Fruit fly (Drosophila melanogaster): ENCODE results near the gene CG5498.

DNA sequence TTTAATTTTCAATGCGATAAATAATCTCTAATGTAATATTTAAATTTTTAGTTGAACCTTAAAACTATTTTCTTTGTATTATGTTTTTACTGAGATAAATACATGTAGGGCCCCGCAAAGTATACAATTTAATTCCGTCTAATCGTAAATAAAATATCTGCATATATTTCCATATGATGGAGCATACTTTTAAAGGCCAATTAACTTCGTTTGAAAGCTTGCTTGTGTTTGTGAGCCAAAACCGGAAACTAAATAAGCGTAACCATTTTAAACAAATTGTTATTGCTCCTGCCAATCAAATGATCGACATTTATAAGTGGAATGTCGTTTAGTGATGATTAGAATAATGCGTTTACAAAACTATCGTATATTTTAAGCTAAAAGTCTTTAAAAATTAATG lies 26.9 kb upstream of the CG5498 start:
- TF ChIP-seq fkh (GFP tag; optimal IDR thresholded peaks at IDR 0.05) (no peak), CG11294 (GFP tag; IDR thresholded peaks at IDR 0.05) (no peak), Sox102F (GFP tag; optimal IDR thresholded peaks at IDR 0.05) (no peak), OdsH (GFP tag; optimal IDR thresholded peaks at IDR 0.05) (no peak), CG32006 (GFP tag; optimal IDR thresholded peaks at IDR 0.05) (no peak), cyc (GFP tag; optimal IDR thresholded peaks at IDR 0.05) (no peak), CG9139 (GFP tag; optimal IDR thresholded peaks at IDR 0.05) (no peak), ss (GFP tag; optimal IDR thresholded peaks at IDR 0.05) (no peak), CG16779 (tag; optimal IDR thresholded peaks at IDR 0.05) (no peak), CG34406 (GFP tag; optimal IDR thresholded peaks at IDR 0.05) (no peak), Eip93F (GFP tag; optimal IDR thresholded peaks at IDR 0.05) (no peak), spab (GFP tag; optimal IDR thresholded peaks at IDR 0.05) (no peak)
